Worm (Caenorhabditis elegans) whole organism, young adult: Measurements from ENCODE around the gene Y51H4A.938.
A peak's percentile ranks its signal among the peaks of the same experiment; 100 is the strongest.

Experiments
- C17E4.6 ChIP-seq: fragments of 200-800 bp; sonication (Bioruptor generic); IDR thresholded peaks from 2 replicates; pipeline ENCODE4 v1.3.6; 2022; ENCODE audit warnings: missing genetic modification reagents, missing genetic modification characterization, missing compliant biosample characterization
- D2030.7 ChIP-seq: fragments of 200-800 bp; sonication (Bioruptor generic); IDR thresholded peaks from 2 replicates; pipeline ENCODE4 v1.3.6; 2022; ENCODE audit warnings: missing genetic modification reagents, missing genetic modification characterization, missing compliant biosample characterization
- F22D6.2 ChIP-seq: sonication (generic microtip); optimal IDR thresholded peaks from 2 replicates; lab custom pipeline; 2016; ENCODE audit warnings: mild to moderate bottlenecking, missing genetic modification characterization, missing compliant biosample characterization
- F23B12.7 ChIP-seq: sonication (generic microtip); optimal IDR thresholded peaks from 2 replicates; lab custom pipeline; 2017; ENCODE audit warnings: missing genetic modification characterization, mild to moderate bottlenecking, missing compliant biosample characterization, antibody characterized with exemption, moderate library complexity; ENCODE audit not compliant: insufficient read depth
- F33H1.4 ChIP-seq: fragments of 200-800 bp; sonication (Bioruptor generic); IDR thresholded peaks from 2 replicates; pipeline ENCODE4 v1.3.6; 2022; ENCODE audit warnings: missing genetic modification reagents, missing genetic modification characterization, missing compliant biosample characterization
- K12H6.12 ChIP-seq: fragments of 200-800 bp; sonication (Bioruptor generic); optimal IDR thresholded peaks from 2 replicates; lab custom pipeline; 2018; ENCODE audit warnings: mild to moderate bottlenecking, missing genetic modification characterization, missing compliant biosample characterization
- T07F8.4 ChIP-seq: sonication (generic microtip); optimal IDR thresholded peaks from 2 replicates; lab custom pipeline; 2016; ENCODE audit warnings: mild to moderate bottlenecking, missing genetic modification characterization, moderate library complexity, missing compliant biosample characterization
- T26A5.8 ChIP-seq: sonication (generic microtip); optimal IDR thresholded peaks from 2 replicates; lab custom pipeline; 2016; ENCODE audit warnings: missing genetic modification characterization, missing compliant biosample characterization
- Y53F4B.3 ChIP-seq: fragments of 200-800 bp; sonication (Bioruptor generic); IDR thresholded peaks from 2 replicates; pipeline ENCODE4 v1.3.6; 2022; ENCODE audit warnings: missing genetic modification reagents, missing genetic modification characterization, missing compliant biosample characterization
- Y56A3A.18 ChIP-seq: fragments of 200-800 bp; sonication (Bioruptor generic); IDR thresholded peaks from 2 replicates; pipeline ENCODE4 v1.3.6; 2022; ENCODE audit warnings: missing genetic modification reagents, missing genetic modification characterization, missing compliant biosample characterization
- Y67H2A.10 ChIP-seq: fragments of 200-800 bp; sonication (Bioruptor generic); conservative IDR thresholded peaks from 2 replicates; pipeline ENCODE4 v1.3.6; 2022; ENCODE audit warnings: missing genetic modification reagents, missing genetic modification characterization, missing compliant biosample characterization
- aptf-2 ChIP-seq: fragments of 200-800 bp; sonication (Bioruptor generic); conservative IDR thresholded peaks from 2 replicates; pipeline ENCODE4 v1.3.6; 2022; ENCODE audit warnings: missing genetic modification reagents, missing genetic modification characterization, missing compliant biosample characterization
- aptf-3 ChIP-seq: fragments of 200-800 bp; sonication (Bioruptor generic); IDR thresholded peaks from 2 replicates; pipeline ENCODE4 v1.3.6; 2022; ENCODE audit warnings: missing genetic modification characterization, missing compliant biosample characterization
- atf-7 ChIP-seq: sonication (generic microtip); optimal IDR thresholded peaks from 2 replicates; lab custom pipeline; 2017; ENCODE audit warnings: mild to moderate bottlenecking, missing genetic modification characterization, missing compliant biosample characterization
- attf-5 ChIP-seq: fragments of 200-800 bp; sonication (Bioruptor generic); optimal IDR thresholded peaks from 2 replicates; lab custom pipeline; 2018; ENCODE audit warnings: mild to moderate bottlenecking, missing genetic modification characterization, missing compliant biosample characterization
- bed-2 ChIP-seq: fragments of 200-800 bp; sonication (Bioruptor generic); IDR thresholded peaks from 2 replicates; pipeline ENCODE4 v1.3.6; 2022; ENCODE audit warnings: missing genetic modification reagents, missing genetic modification characterization, missing compliant biosample characterization
- ccch-3 ChIP-seq: fragments of 200-800 bp; sonication (Bioruptor generic); optimal IDR thresholded peaks from 2 replicates; lab custom pipeline; 2018; ENCODE audit warnings: mild to moderate bottlenecking, missing genetic modification characterization, missing compliant biosample characterization
- cebp-1 ChIP-seq, 2 experiments: fragments of 200-800 bp in 1 of 2; sonication (Bioruptor generic) in 1 of 2; sonication (generic microtip) in 1 of 2; IDR thresholded peaks in 1 of 2; optimal IDR thresholded peaks in 1 of 2; 2 replicates each; pipeline versions ENCODE4 v1.3.6 to Lab custom; 2017 to 2022; ENCODE audit warnings: missing compliant biosample characterization in 2 of 2, missing genetic modification characterization in 2 of 2, mild to moderate bottlenecking in 1 of 2, missing genetic modification reagents in 1 of 2, moderate library complexity in 1 of 2
- ceh-40 ChIP-seq: fragments of 200-800 bp; sonication (Bioruptor generic); IDR thresholded peaks from 2 replicates; pipeline ENCODE4 v1.3.6; 2022; ENCODE audit warnings: missing genetic modification characterization, missing compliant biosample characterization
- dpff-1 ChIP-seq: sonication (generic microtip); optimal IDR thresholded peaks from 2 replicates; lab custom pipeline; 2017; ENCODE audit warnings: mild to moderate bottlenecking, missing genetic modification characterization, missing compliant biosample characterization
- efl-1 ChIP-seq: fragments of 150-350 bp; optimal IDR thresholded peaks from 2 replicates; lab custom pipeline; 2014; ENCODE audit warnings: missing biosample characterization, missing genetic modification reagents, missing genetic modification characterization
- egl-44 ChIP-seq: fragments of 200-800 bp; sonication (Bioruptor generic); IDR thresholded peaks from 2 replicates; pipeline ENCODE4 v1.3.6; 2022; ENCODE audit warnings: missing genetic modification reagents, missing genetic modification characterization, missing compliant biosample characterization
- ekl-4 ChIP-seq: fragments of 200-800 bp; sonication (Bioruptor generic); IDR thresholded peaks from 2 replicates; pipeline ENCODE4 v1.3.6; 2022; ENCODE audit warnings: missing genetic modification reagents, missing genetic modification characterization, missing compliant biosample characterization
- fkh-3 ChIP-seq: sonication (generic microtip); optimal IDR thresholded peaks from 2 replicates; lab custom pipeline; 2016; ENCODE audit warnings: mild to moderate bottlenecking, missing genetic modification characterization, missing compliant biosample characterization
- lin-40 ChIP-seq: sonication (generic microtip); optimal IDR thresholded peaks from 2 replicates; lab custom pipeline; 2016; ENCODE audit warnings: missing genetic modification characterization, mild to moderate bottlenecking, missing compliant biosample characterization, missing genotype, missing genetic modification reagents
- lin-54 ChIP-seq: fragments of 200-800 bp; sonication (Bioruptor generic); optimal IDR thresholded peaks from 2 replicates; lab custom pipeline; 2018; ENCODE audit warnings: mild to moderate bottlenecking, missing genetic modification characterization, missing compliant biosample characterization
- lir-1 ChIP-seq: fragments of 200-800 bp; sonication (Bioruptor generic); conservative IDR thresholded peaks from 2 replicates; pipeline ENCODE4 v1.3.6; 2022; ENCODE audit warnings: missing genetic modification reagents, missing genetic modification characterization, missing compliant biosample characterization
- madf-10 ChIP-seq: sonication (generic microtip); optimal IDR thresholded peaks from 2 replicates; lab custom pipeline; 2016; ENCODE audit warnings: mild to moderate bottlenecking, missing genetic modification characterization, missing compliant biosample characterization
- madf-3 ChIP-seq: fragments of 200-800 bp; sonication (Bioruptor generic); IDR thresholded peaks from 2 replicates; pipeline ENCODE4 v1.3.6; 2022; ENCODE audit warnings: missing genetic modification reagents, missing genetic modification characterization, missing compliant biosample characterization
- mel-28 ChIP-seq: sonication (generic microtip); optimal IDR thresholded peaks from 2 replicates; lab custom pipeline; 2016; ENCODE audit warnings: borderline replicate concordance, mild to moderate bottlenecking, missing genetic modification characterization, missing compliant biosample characterization
- mes-4 ChIP-seq: sonication (generic microtip); optimal IDR thresholded peaks from 2 replicates; lab custom pipeline; 2016; ENCODE audit warnings: missing genotype, missing genetic modification characterization, missing compliant biosample characterization
- mxl-1 ChIP-seq: sonication (generic microtip); optimal IDR thresholded peaks from 2 replicates; lab custom pipeline; 2016; ENCODE audit warnings: missing genetic modification characterization, missing compliant biosample characterization
- nfya-1 ChIP-seq: sonication (generic microtip); optimal IDR thresholded peaks from 2 replicates; lab custom pipeline; 2017; ENCODE audit warnings: antibody characterized with exemption, missing compliant biosample characterization, missing genetic modification characterization, borderline replicate concordance; ENCODE audit not compliant: insufficient read depth
- nfya-2 ChIP-seq: fragments of 200-800 bp; sonication (Bioruptor generic); IDR thresholded peaks from 2 replicates; pipeline ENCODE4 v1.3.6; 2022; ENCODE audit warnings: missing genetic modification reagents, missing genetic modification characterization, missing compliant biosample characterization
- nfyb-1 ChIP-seq: fragments of 200-800 bp; sonication (Bioruptor generic); IDR thresholded peaks from 2 replicates; pipeline ENCODE4 v1.3.6; 2022; ENCODE audit warnings: missing genetic modification reagents, missing genetic modification characterization, missing compliant biosample characterization
- nhr-27 ChIP-seq: fragments of 200-800 bp; sonication (Bioruptor generic); optimal IDR thresholded peaks from 2 replicates; lab custom pipeline; 2018; ENCODE audit warnings: mild to moderate bottlenecking, missing genetic modification characterization, moderate library complexity, missing compliant biosample characterization
- pha-4 ChIP-seq: fragments of 150-350 bp; sonication (generic microtip); optimal IDR thresholded peaks from 2 replicates; lab custom pipeline; 2014; ENCODE audit warnings: missing biosample characterization, missing genetic modification reagents, missing genetic modification characterization
- repo-1 ChIP-seq: sonication (generic microtip); optimal IDR thresholded peaks from 2 replicates; lab custom pipeline; 2017; ENCODE audit warnings: mild to moderate bottlenecking, missing genetic modification characterization, missing compliant biosample characterization
- rpc-1 ChIP-seq, 2 experiments: fragments of 150-350 bp in 1 of 2; sonication (generic microtip) in 1 of 2; optimal IDR thresholded peaks; 2 replicates each; lab custom pipeline; 2014 to 2018; ENCODE audit warnings: missing biosample characterization in 1 of 2, missing genetic modification characterization in 1 of 2, missing genetic modification reagents in 1 of 2, missing genotype in 1 of 2
- snpc-4 ChIP-seq, 5 experiments: fragments of 150-350 bp in 1 of 5; sonication (generic microtip) in 4 of 5; optimal IDR thresholded peaks; 2 replicates each; lab custom pipeline; 2014 to 2018; ENCODE audit warnings: missing genetic modification characterization in 5 of 5, missing biosample characterization in 3 of 5, antibody characterized with exemption in 2 of 5, mild to moderate bottlenecking in 2 of 5, missing compliant biosample characterization in 2 of 5, missing genotype in 2 of 5, moderate library complexity in 2 of 5, missing genetic modification reagents in 1 of 5
- somi-1 ChIP-seq: fragments of 200-800 bp; sonication (Bioruptor generic); optimal IDR thresholded peaks from 2 replicates; lab custom pipeline; 2018; ENCODE audit warnings: mild to moderate bottlenecking, missing genetic modification characterization, missing compliant biosample characterization
- tlf-1 ChIP-seq: fragments of 200-800 bp; sonication (Bioruptor generic); optimal IDR thresholded peaks from 2 replicates; lab custom pipeline; 2018; ENCODE audit warnings: mild to moderate bottlenecking, missing genetic modification characterization, missing compliant biosample characterization
- zim-3 ChIP-seq: sonication (generic microtip); optimal IDR thresholded peaks from 2 replicates; lab custom pipeline; 2017; ENCODE audit warnings: mild to moderate bottlenecking, missing genetic modification characterization, moderate library complexity, missing compliant biosample characterization
- ztf-18 ChIP-seq: sonication (generic microtip); optimal IDR thresholded peaks from 2 replicates; lab custom pipeline; 2016; ENCODE audit warnings: missing genotype, mild to moderate bottlenecking, missing genetic modification characterization, missing compliant biosample characterization
- ztf-3 ChIP-seq: fragments of 200-800 bp; sonication (Bioruptor generic); optimal IDR thresholded peaks from 2 replicates; lab custom pipeline; 2018; ENCODE audit warnings: mild to moderate bottlenecking, missing genetic modification characterization, missing compliant biosample characterization
- ztf-6 ChIP-seq: fragments of 200-800 bp; sonication (Bioruptor generic); IDR thresholded peaks from 2 replicates; pipeline ENCODE4 v1.3.6; 2022; ENCODE audit warnings: missing genetic modification reagents, missing genetic modification characterization, missing compliant biosample characterization

Y51H4A.938 gene

DNA sequence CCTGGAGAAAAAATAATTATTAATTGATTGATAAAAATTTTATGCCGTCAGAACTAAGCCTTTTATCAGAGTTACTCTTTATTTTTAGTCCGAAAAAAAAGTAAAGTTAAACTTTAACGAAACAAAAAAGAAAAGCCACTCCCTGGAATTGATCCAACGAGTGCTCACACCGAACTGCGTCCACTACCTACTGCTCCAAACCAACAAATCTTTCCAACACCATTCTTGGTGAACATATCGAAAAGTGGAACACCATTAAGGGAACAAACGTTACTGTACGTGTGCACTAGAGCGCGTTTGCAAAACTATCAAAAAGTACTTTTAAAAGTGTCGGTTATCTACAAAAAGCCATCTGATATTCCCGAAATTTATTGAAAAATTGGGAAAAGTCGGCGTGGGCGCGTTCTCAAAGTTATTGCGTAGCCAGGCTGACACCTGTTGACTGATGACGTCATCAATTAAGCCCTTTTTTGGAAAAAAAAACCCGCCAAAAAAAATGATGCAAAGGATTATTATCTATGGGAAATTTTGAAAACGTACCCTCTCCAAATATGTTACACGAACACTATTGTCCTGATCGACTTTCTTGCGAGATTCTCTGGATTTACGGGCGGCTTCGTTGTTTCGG is 22.7 kb downstream of the Y51H4A.938 start (continued):
- TF ChIP-seq bed-2 (GFP tag; lab: Robert Waterston, UW) (no peak), mxl-1 (tag; lab: Kevin White, UChicago) (peak; percentile 85), ekl-4 (GFP tag; lab: Robert Waterston, UW) (peak; percentile 90), lin-40 (tag; lab: Kevin White, UChicago) (no peak), nhr-27 (tag; lab: Kevin White, UChicago) (no peak), mes-4 (tag; lab: Kevin White, UChicago) (peak; percentile 86), somi-1 (GFP tag; lab: Kevin White, UChicago) (peak; percentile 26), F23B12.7 (peak; percentile 28), T26A5.8 (peak; percentile 86), rpc-1 (optimal IDR thresholded peaks at IDR 0.05; lab: Kevin White, UChicago) (peak; percentile 78), rpc-1 (tag; optimal IDR thresholded peaks at IDR 0.05; lab: Kevin White, UChicago) (peak; percentile 99), tlf-1 (GFP tag; lab: Kevin White, UChicago) (peak; percentile 57), egl-44 (peak; percentile 78), ceh-40 (GFP tag; lab: Robert Waterston, UW) (0 out of 2 replicates have a peak, but pooled peaks have one; percentile 59), nfya-2 (GFP tag; lab: Robert Waterston, UW) (peak; percentile 91; the same call in 1 of the 2 replicates), lin-54 (GFP tag; lab: Kevin White, UChicago) (peak; percentile 78), nfya-1 (tag; lab: Kevin White, UChicago) (no peak), Y67H2A.10 (GFP tag; lab: Robert Waterston, UW) (peak; percentile 69), ccch-3 (no peak), atf-7 (peak; percentile 34), D2030.7 (GFP tag; lab: Robert Waterston, UW) (peak; percentile 86), aptf-3 (0 out of 2 replicates have a peak, but pooled peaks have one; percentile 65), K12H6.12 (tag; lab: Kevin White, UChicago) (peak; percentile 33), Y56A3A.18 (GFP tag; lab: Robert Waterston, UW) (peak; percentile 87; the same call in 1 of the 2 replicates), dpff-1 (tag; lab: Kevin White, UChicago) (no peak), snpc-4 (GFP tag; optimal IDR thresholded peaks at IDR 0.05; lab: Kevin White, UChicago) (peak; percentile 93), snpc-4 (tag; optimal IDR thresholded peaks at IDR 0.05; lab: Kevin White, UChicago) (peak in 3 of 4 experiments; percentile 95 to 98 (median 96)), repo-1 (tag; lab: Kevin White, UChicago) (no peak), mel-28 (no peak), nfyb-1 (GFP tag; lab: Robert Waterston, UW) (no peak), ztf-6 (GFP tag; lab: Robert Waterston, UW) (no peak), madf-10 (tag; lab: Kevin White, UChicago) (peak; percentile 51), efl-1 (GFP tag; lab: Kevin White, UChicago) (peak; percentile 33), T07F8.4 (tag; lab: Kevin White, UChicago) (peak; percentile 55), C17E4.6 (GFP tag; lab: Robert Waterston, UW) (0 out of 2 replicates have a peak, but pooled peaks have one; percentile 62), F22D6.2 (no peak), attf-5 (GFP tag; lab: Kevin White, UChicago) (peak; percentile 69), fkh-3 (tag; lab: Kevin White, UChicago) (peak; percentile 70), ztf-3 (no peak), lir-1 (GFP tag; lab: Robert Waterston, UW) (peak; percentile 17; the same call in 1 of the 2 replicates), zim-3 (tag; lab: Kevin White, UChicago) (peak; percentile 49), aptf-2 (GFP tag; lab: Robert Waterston, UW) (peak; percentile 70), ztf-18 (tag; lab: Kevin White, UChicago) (peak; percentile 75), Y53F4B.3 (GFP tag; lab: Robert Waterston, UW) (peak; percentile 88), pha-4 (tag; lab: Kevin White, UChicago) (no peak), F33H1.4 (GFP tag; lab: Robert Waterston, UW) (no peak), madf-3 (GFP tag; lab: Robert Waterston, UW) (peak; percentile 90), cebp-1 (GFP tag; IDR thresholded peaks at IDR 0.05; lab: Robert Waterston, UW) (0 out of 2 replicates have a peak, but pooled peaks have one; percentile 52), cebp-1 (tag; optimal IDR thresholded peaks at IDR 0.05; lab: Kevin White, UChicago) (peak; percentile 85)
